Worm (Caenorhabditis elegans): ENCODE data around the gene pho-12.

The pho-12 gene

DNA sequence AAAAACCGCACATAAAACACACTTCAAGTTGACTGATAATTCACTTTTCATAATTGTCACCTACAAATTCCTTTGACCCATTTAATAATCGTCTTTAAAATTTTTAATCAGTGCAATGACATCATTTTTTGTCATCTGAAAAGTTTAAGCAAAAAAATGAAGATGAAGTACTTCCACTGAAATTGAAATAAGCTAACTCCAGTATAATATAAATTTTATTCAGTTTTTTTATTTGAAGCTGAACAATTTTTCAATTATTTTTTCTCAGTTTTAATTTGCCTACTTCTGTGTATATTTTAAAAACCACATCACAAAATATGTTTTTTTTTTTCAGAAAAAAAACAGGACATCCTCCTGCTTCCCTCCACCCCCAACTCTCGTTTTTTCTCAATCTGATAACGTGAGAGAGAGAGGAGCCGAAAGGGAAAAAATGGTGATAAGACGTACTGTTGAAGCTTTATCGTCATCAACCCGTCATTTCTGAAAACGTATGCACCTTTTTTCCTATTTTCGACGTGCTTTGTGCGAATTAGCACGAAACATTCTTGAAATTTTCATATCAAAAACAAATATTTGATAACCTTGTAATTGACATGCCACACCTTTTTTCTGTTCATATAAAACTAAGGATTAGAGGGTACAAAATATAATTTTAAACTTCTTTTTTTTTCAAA lies 43.3 kb upstream of the pho-12 start, which contains the start of the genes C04G6.11 and mpk-2:
Gene C04G6.11 (minus strand): TSS at position 51 of the 674 bp plus-strand sequence.
Gene mpk-2 (plus strand): TSS at position 335 of the 674 bp plus-strand sequence.
- no peak for TF ChIP-seq aha-1 (tag; optimal IDR thresholded peaks at IDR 0.05)
- no peak for TF ChIP-seq nhr-11 (tag; optimal IDR thresholded peaks at IDR 0.05)
- no peak for TF ChIP-seq jun-1 (tag; optimal IDR thresholded peaks at IDR 0.05)
- peak; percentile 12 for TF ChIP-seq blmp-1 (tag; optimal IDR thresholded peaks at IDR 0.05)
- TF ChIP-seq ceh-63 (GFP tag; optimal IDR thresholded peaks at IDR 0.05) = no peak
- no peak for TF ChIP-seq nhr-76 (tag; optimal IDR thresholded peaks at IDR 0.05)
- no peak for TF ChIP-seq fos-1 (tag; optimal IDR thresholded peaks at IDR 0.05)
- peak; percentile 95 for TF ChIP-seq elt-2 (tag; optimal IDR thresholded peaks at IDR 0.05)
- peak in 1 of 2 experiments; percentile 9 for TF ChIP-seq lin-35 (GFP tag; optimal IDR thresholded peaks at IDR 0.05)
- no peak for TF ChIP-seq pqm-1 (tag; optimal IDR thresholded peaks at IDR 0.05)

DNA sequence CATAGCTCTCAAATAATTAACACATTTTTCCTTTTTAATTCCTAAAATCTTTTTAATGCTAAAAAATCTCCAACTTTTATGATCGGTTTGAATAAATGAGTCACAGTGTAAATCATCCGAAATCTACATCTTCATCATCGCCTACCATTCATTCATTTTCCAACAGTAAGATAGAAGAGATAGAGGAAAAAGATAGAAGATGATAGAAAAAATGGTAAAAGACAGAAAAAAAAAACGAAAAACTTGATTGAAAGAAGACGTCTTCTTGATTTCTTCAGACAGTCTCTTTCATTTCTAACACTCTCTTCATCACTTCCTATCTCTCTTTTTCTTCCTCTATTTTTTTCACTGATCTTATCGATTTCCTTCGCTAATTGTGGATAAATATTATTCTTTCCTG lies 42.6 kb upstream of the pho-12 start:
- TF ChIP-seq dpl-1 (GFP tag; optimal IDR thresholded peaks at IDR 0.05) = peak in 1 of 3 experiments; percentile 6
- TF ChIP-seq nhr-19 (GFP tag; conservative IDR thresholded peaks at IDR 0.05) = no peak
- peak; percentile 81 for TF ChIP-seq nhr-85 (tag)
- peak; percentile 48 for TF ChIP-seq blmp-1 (tag; optimal IDR thresholded peaks at IDR 0.05)
- no peak for TF ChIP-seq hlh-17 (GFP tag; optimal IDR thresholded peaks at IDR 0.05; ENCODE audit: borderline replicate concordance)
- no peak for TF ChIP-seq unc-62 (GFP tag; optimal IDR thresholded peaks at IDR 0.05)
- no peak for TF ChIP-seq C04F5.9 (tag; optimal IDR thresholded peaks at IDR 0.05)
- TF ChIP-seq lin-14 (GFP tag; optimal IDR thresholded peaks at IDR 0.05) = peak; percentile 62
- TF ChIP-seq aha-1 (tag; optimal IDR thresholded peaks at IDR 0.05) = no peak
- no peak for TF ChIP-seq elt-3 (tag; optimal IDR thresholded peaks at IDR 0.05)

DNA sequence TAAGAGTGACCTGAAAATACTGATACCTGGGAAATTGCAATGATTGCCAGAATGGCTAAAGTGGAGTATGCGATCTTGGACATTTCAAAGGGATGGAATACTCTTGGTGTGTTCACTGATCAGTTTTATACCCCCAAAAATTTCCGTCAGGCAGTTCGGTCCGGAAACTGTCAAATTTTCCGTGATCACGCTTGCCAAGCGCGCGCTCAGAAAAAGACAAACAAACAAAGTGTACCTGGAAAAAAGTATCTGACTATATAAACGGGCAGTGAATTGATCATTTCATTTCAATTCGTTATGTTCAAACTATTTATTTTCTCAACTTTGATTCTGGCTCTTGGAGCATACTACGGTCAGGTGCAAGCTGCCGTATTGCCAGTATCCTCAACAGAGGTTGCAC lies 41.1 kb upstream of the pho-12 start, which contains the start of the genes idpb-3 and idpb-1:
Gene idpb-3 (minus strand): TSS at position 101 of the 400 bp plus-strand sequence.
Gene idpb-1 (plus strand): TSS at position 284 of the 400 bp plus-strand sequence.
- no peak for TF ChIP-seq mep-1 (tag; optimal IDR thresholded peaks at IDR 0.05)
- no peak for TF ChIP-seq elt-3 (tag; optimal IDR thresholded peaks at IDR 0.05)
- no peak for TF ChIP-seq tbx-2 (tag; optimal IDR thresholded peaks at IDR 0.05)
- no peak for TF ChIP-seq efl-1 (optimal IDR thresholded peaks at IDR 0.05)
- peak in 1 of 2 experiments; percentile 53 for TF ChIP-seq efl-1 (GFP tag; optimal IDR thresholded peaks at IDR 0.05 in 1 of 2)
- no peak for TF ChIP-seq blmp-1 (tag; optimal IDR thresholded peaks at IDR 0.05)

DNA sequence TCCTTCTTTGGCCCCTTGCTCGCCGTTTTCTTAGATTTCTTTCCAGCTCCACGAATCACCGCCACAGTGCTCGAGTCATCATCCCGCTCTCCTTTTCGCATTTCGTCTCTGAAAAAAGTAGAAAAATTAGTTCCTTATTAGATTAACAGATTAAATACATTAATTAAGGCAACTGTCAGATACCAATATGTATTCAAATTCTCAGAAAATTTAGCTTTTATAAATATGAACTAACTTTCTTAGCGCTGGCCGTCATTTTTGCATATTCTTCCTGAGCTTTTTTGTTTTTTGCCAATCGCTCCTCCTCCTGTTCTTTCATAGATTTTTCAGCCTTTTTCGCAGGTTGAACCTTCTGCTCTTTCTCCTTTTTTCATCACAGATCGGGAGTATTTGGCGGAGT lies 39.0 kb upstream of the pho-12 start, which contains the start of gene C04G6.6:
Gene C04G6.6 (minus strand): TSS at position 101 of the 400 bp plus-strand sequence.
- no peak for TF ChIP-seq unc-130 (tag; optimal IDR thresholded peaks at IDR 0.05)
- no peak for TF ChIP-seq C04F5.9 (tag; optimal IDR thresholded peaks at IDR 0.05)
- no peak for TF ChIP-seq irx-1 (tag; optimal IDR thresholded peaks at IDR 0.05)
- TF ChIP-seq snu-23 (GFP tag; optimal IDR thresholded peaks at IDR 0.05) = no peak
- TF ChIP-seq efl-3 (GFP tag; optimal IDR thresholded peaks at IDR 0.05) = no peak
- TF ChIP-seq snpc-4 (tag; optimal IDR thresholded peaks at IDR 0.05) = no peak

DNA sequence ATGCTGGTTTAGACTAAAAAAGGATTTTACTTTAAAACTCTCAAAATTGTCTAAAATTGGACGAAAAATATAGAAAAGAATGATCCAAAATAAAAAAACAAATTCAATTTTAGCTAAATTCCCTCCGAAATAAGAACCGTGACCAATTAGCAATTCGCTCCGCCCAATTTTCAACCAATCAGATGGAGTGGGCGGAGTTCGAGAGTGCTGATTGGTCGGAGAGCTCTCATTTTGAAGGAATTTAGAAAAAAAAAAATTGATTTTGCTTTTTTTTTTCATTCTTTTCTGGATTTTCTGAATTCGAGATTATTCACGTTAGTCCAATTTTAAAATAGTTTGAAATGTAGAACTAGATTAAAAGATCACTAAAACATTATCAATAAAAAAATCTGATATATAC lies 38.4 kb upstream of the pho-12 start:
- TF ChIP-seq ceh-8 (GFP tag; optimal IDR thresholded peaks at IDR 0.05) (no peak), nhr-12 (tag; optimal IDR thresholded peaks at IDR 0.05) (no peak), vab-15 (tag; optimal IDR thresholded peaks at IDR 0.05) (no peak), ceh-90 (tag; optimal IDR thresholded peaks at IDR 0.05) (no peak), snu-23 (GFP tag; optimal IDR thresholded peaks at IDR 0.05) (no peak), lir-3 (tag; optimal IDR thresholded peaks at IDR 0.05; ENCODE audit: poor library complexity) (no peak), xbp-1 (tag; optimal IDR thresholded peaks at IDR 0.05) (no peak)

All from whole organism, L1 larva.